Worm (Caenorhabditis elegans): ENCODE results near the gene fbxa-5.
A peak's percentile ranks its signal among the peaks of the same experiment; 100 is the strongest.

Gene fbxa-5

ce11 chrIII:1295149-1295716, 44.9 kb downstream of the fbxa-5 start, which contains the start of gene fbxa-35:
fbxa-35 (plus strand) TSS chrIII:1295666.
- TF ChIP-seq elt-3 (tag; optimal IDR thresholded peaks at IDR 0.05), result peak in 2 of 6 experiments; percentile 13
- no peak for TF ChIP-seq dsc-1 (tag; optimal IDR thresholded peaks at IDR 0.05)
- no peak for TF ChIP-seq tlp-1 (tag; optimal IDR thresholded peaks at IDR 0.05)
- TF ChIP-seq ceh-82 (tag; optimal IDR thresholded peaks at IDR 0.05), result no peak
- no peak for TF ChIP-seq xbp-1 (tag; optimal IDR thresholded peaks at IDR 0.05)
- TF ChIP-seq zip-4 (GFP tag; optimal IDR thresholded peaks at IDR 0.05), result no peak
- TF ChIP-seq elt-2 (tag; optimal IDR thresholded peaks at IDR 0.05), result peak; percentile 82
- TF ChIP-seq nhr-19 (GFP tag; conservative IDR thresholded peaks at IDR 0.05), result no peak
- no peak for TF ChIP-seq F16B12.6 (tag; optimal IDR thresholded peaks at IDR 0.05)
- TF ChIP-seq grh-1 (GFP tag; IDR thresholded peaks at IDR 0.05), result no peak
- no peak for TF ChIP-seq swsn-7 (tag; optimal IDR thresholded peaks at IDR 0.05)
- TF ChIP-seq ets-5 (GFP tag; IDR thresholded peaks at IDR 0.05), result no peak
- TF ChIP-seq efl-1 (optimal IDR thresholded peaks at IDR 0.05), result no peak
- peak in 1 of 2 experiments; percentile 19 for TF ChIP-seq efl-1 (GFP tag; optimal IDR thresholded peaks at IDR 0.05 in 1 of 2)
- TF ChIP-seq lin-39 (tag; optimal IDR thresholded peaks at IDR 0.05), result no peak
- no peak for TF ChIP-seq nhr-76 (tag; optimal IDR thresholded peaks at IDR 0.05)

ce11 chrIII:1293135-1293534, 47.0 kb downstream of the fbxa-5 start, which contains the start of gene fbxa-36:
fbxa-36 (minus strand) TSS chrIII:1293235.
- no peak for TF ChIP-seq swsn-7 (tag; optimal IDR thresholded peaks at IDR 0.05)
- TF ChIP-seq ztf-4 (tag; optimal IDR thresholded peaks at IDR 0.05), result no peak
- TF ChIP-seq mab-9 (GFP tag; IDR thresholded peaks at IDR 0.05), result no peak
- TF ChIP-seq nhr-12 (tag; optimal IDR thresholded peaks at IDR 0.05), result no peak

DNA sequence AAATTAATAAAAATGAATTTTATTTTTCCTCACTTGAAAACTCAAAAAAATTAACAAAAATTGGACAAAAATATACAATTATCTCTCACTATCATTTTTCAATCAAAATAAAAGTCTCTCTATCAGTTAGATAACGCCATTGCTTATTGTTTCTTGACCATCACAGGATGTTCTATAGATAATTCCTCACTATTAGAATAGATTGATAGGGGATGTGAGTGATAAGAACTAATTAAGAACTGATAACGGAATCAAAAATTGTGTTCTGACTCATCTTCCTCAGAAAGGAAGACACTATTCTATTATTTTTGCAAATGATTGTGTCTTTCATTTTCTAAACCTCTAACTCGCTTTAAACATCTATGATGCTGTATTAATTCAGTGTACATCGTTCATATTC, 51.0 kb downstream of the fbxa-5 start:
- TF ChIP-seq alr-1 (tag; optimal IDR thresholded peaks at IDR 0.05; ENCODE audit: borderline replicate concordance) (no peak), lin-39 (tag; optimal IDR thresholded peaks at IDR 0.05) (no peak), jun-1 (tag; optimal IDR thresholded peaks at IDR 0.05) (peak; percentile 75), mep-1 (tag; optimal IDR thresholded peaks at IDR 0.05) (no peak), nhr-77 (tag; optimal IDR thresholded peaks at IDR 0.05) (no peak), pqm-1 (tag; optimal IDR thresholded peaks at IDR 0.05) (peak; percentile 35), rnt-1 (tag; optimal IDR thresholded peaks at IDR 0.05) (no peak), elt-2 (tag; optimal IDR thresholded peaks at IDR 0.05) (peak; percentile 87), egl-27 (tag; optimal IDR thresholded peaks at IDR 0.05) (no peak), irx-1 (tag; optimal IDR thresholded peaks at IDR 0.05) (no peak), tbx-2 (tag; optimal IDR thresholded peaks at IDR 0.05) (no peak), fkh-8 (tag; optimal IDR thresholded peaks at IDR 0.05) (no peak)

- TF ChIP-seq skn-1 (tag; optimal IDR thresholded peaks at IDR 0.05) (peak; percentile 21), nhr-90 (tag; optimal IDR thresholded peaks at IDR 0.05; ENCODE audit: poor library complexity) (no peak)
Measured at ce11 chrIII:1288473-1289056, 51.6 kb downstream of the fbxa-5 start, which contains the start of gene fbxa-50. fbxa-50 (minus strand) TSS chrIII:1288523.
